Fruit fly (Drosophila melanogaster) whole organism, wandering third instar larva: ENCODE measurements around the gene Tom40.
A peak's percentile ranks its signal among the peaks of the same experiment; 100 is the strongest.

Experiments
- Abd-B ChIP-seq: fragments of >200 bp; optimal IDR thresholded peaks from 2 replicates; lab custom pipeline; 2017; ENCODE audit warnings: missing biosample characterization, missing genetic modification characterization
- Hr83 ChIP-seq: fragments of 200-300 bp; sonication (Bioruptor generic); optimal IDR thresholded peaks from 2 replicates; lab custom pipeline; 2016; ENCODE audit warnings: missing biosample characterization, mild to moderate bottlenecking, missing genetic modification characterization, moderate library complexity; ENCODE audit not compliant: poor library complexity, severe bottlenecking
- Jra ChIP-seq: sonication (Bioruptor generic); optimal IDR thresholded peaks from 2 replicates; lab custom pipeline; 2016; ENCODE audit warnings: missing biosample characterization, missing genetic modification characterization
- Myc ChIP-seq: fragments of >200 bp; optimal IDR thresholded peaks from 2 replicates; lab custom pipeline; 2017
- Rel ChIP-seq, 2 experiments: fragments of 200-800 bp; sonication (Bioruptor generic) in 1 of 2; optimal IDR thresholded peaks; 2 replicates in 1 of 2; 3 replicates in 1 of 2; lab custom pipeline; 2016 to 2019; ENCODE audit warnings: mild to moderate bottlenecking in 2 of 2, missing biosample characterization in 2 of 2, missing genetic modification characterization in 2 of 2, moderate library complexity in 1 of 2
- dsf ChIP-seq: sonication (Bioruptor generic); optimal IDR thresholded peaks from 2 replicates; lab custom pipeline; 2016; ENCODE audit warnings: missing biosample characterization, missing genetic modification characterization, borderline replicate concordance
- h ChIP-seq: fragments of 200-800 bp; sonication (Bioruptor generic); optimal IDR thresholded peaks from 3 replicates; lab custom pipeline; 2016; ENCODE audit warnings: missing biosample characterization, mild to moderate bottlenecking, missing genetic modification characterization
- jim ChIP-seq: fragments of 175-275, 200-325 bp; sonication (Bioruptor generic); optimal IDR thresholded peaks from 2 replicates; lab custom pipeline; 2016; ENCODE audit warnings: missing biosample characterization, mild to moderate bottlenecking, missing genetic modification characterization
- pan ChIP-seq: fragments of >200 bp; optimal IDR thresholded peaks from 2 replicates; lab custom pipeline; 2017
- psq ChIP-seq: fragments of 200-800 bp; sonication (Bioruptor generic); optimal IDR thresholded peaks from 3 replicates; lab custom pipeline; 2017; ENCODE audit warnings: missing biosample characterization, mild to moderate bottlenecking, missing genetic modification characterization, moderate library complexity

- TF ChIP-seq dsf (GFP tag; lab: Kevin White, UChicago): peak; percentile 83
- TF ChIP-seq h (GFP tag; lab: Kevin White, UChicago): peak; percentile 98
- no peak for TF ChIP-seq Myc (lab: Kevin White, UChicago)
- peak; percentile 78 for TF ChIP-seq Rel (GFP tag; optimal IDR thresholded peaks at IDR 0.05; lab: Kevin White, UChicago)
- TF ChIP-seq Rel (tag; optimal IDR thresholded peaks at IDR 0.05; lab: Kevin White, UChicago): peak; percentile 83
- TF ChIP-seq jim: no peak
- no peak for TF ChIP-seq Abd-B (GFP tag; lab: Kevin White, UChicago)
- TF ChIP-seq Jra (GFP tag; lab: Kevin White, UChicago): peak; percentile 93
- TF ChIP-seq psq (GFP tag; lab: Kevin White, UChicago): peak; percentile 97
- TF ChIP-seq pan: no peak
- TF ChIP-seq Hr83 (GFP tag; lab: Kevin White, UChicago): peak; percentile 63
Observed at dm6 chrX:7698000-7698896, 38.4 kb upstream of the Tom40 start.
